Fruit fly (Drosophila melanogaster): ENCODE results near the gene eIF2beta.

eIF2beta gene

DNA sequence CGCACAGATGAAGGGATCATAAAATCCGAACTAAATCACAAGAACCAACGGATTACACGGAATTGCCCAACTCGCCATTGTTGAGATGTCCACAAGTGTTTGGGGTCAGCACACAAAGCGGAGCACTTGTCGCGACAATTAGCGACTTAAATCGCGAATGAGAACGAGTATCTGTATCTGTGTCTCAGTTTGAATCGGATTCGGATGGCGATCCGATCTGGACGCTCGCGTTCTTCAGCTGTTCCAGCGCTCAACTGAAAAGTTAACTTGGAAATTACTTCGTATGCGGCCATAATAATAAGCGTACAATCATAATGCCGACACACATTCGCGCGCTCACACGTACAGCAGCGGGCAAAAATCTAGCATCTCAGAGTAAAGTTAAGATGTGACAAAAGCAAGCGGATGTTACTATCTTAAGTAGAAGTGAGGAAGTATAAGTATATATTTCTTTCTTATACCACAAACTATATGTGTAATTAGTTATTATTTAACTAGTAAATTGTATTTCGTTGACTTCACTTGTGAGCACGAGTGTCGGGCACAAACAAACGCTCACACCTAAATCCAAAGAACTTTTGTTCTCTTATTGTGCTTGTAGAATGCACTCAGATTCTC, 36.0 kb downstream of the eIF2beta start, which contains the start of gene CG10660 (continued):
- TF ChIP-seq luna (GFP tag; optimal IDR thresholded peaks at IDR 0.05) (peak; percentile 18), tio (GFP tag; optimal IDR thresholded peaks at IDR 0.05) (peak; percentile 70), CG4424 (GFP tag; optimal IDR thresholded peaks at IDR 0.05) (peak; percentile 80), hb (GFP tag; IDR thresholded peaks at IDR 0.05; ENCODE audit: partially characterized antibody) (no peak), onecut (GFP tag; IDR thresholded peaks at IDR 0.05) (peak; percentile 83), CG3163 (GFP tag; optimal IDR thresholded peaks at IDR 0.05) (peak; percentile 12), CG6272 (GFP tag; IDR thresholded peaks at IDR 0.05) (no peak), CG9215 (GFP tag; IDR thresholded peaks at IDR 0.05) (peak; percentile 46; the same call in 1 of the 2 replicates), ftz-f1 (GFP tag; optimal IDR thresholded peaks at IDR 0.05) (no peak), Xrp1 (GFP tag; IDR thresholded peaks at IDR 0.05) (peak; percentile 91), bcd (GFP tag; optimal IDR thresholded peaks at IDR 0.05) (peak; percentile 89), CG17829 (tag; optimal IDR thresholded peaks at IDR 0.05) (peak; percentile 76), CG8388 (GFP tag; optimal IDR thresholded peaks at IDR 0.05) (peak; percentile 91), tx (GFP tag; optimal IDR thresholded peaks at IDR 0.05) (peak; percentile 39), Abd-B (GFP tag; optimal IDR thresholded peaks at IDR 0.05) (peak; percentile 66), CG12071 (GFP tag; optimal IDR thresholded peaks at IDR 0.05) (peak; percentile 89), Bgb (GFP tag; IDR thresholded peaks at IDR 0.05; ENCODE audit: partially characterized antibody) (no peak), Stat92E (GFP tag; optimal IDR thresholded peaks at IDR 0.05) (peak in 1 of 3 experiments; percentile 52), CTCF (GFP tag; optimal IDR thresholded peaks at IDR 0.05) (peak; percentile 41), CG2875 (GFP tag; optimal IDR thresholded peaks at IDR 0.05) (peak; percentile 87), CG13123 (GFP tag; optimal IDR thresholded peaks at IDR 0.05) (peak; percentile 27), MTF-1 (GFP tag; optimal IDR thresholded peaks at IDR 0.05; ENCODE audit: borderline replicate concordance) (peak; percentile 77), phol (tag; optimal IDR thresholded peaks at IDR 0.05) (peak; percentile 86), CG8359 (GFP tag; optimal IDR thresholded peaks at IDR 0.05; ENCODE audit: borderline replicate concordance) (peak; percentile 73), dati (GFP tag; IDR thresholded peaks at IDR 0.05) (peak; percentile 50; the same call in 1 of the 2 replicates), org-1 (GFP tag; optimal IDR thresholded peaks at IDR 0.05) (peak; percentile 85), CG7963 (GFP tag; IDR thresholded peaks at IDR 0.05; ENCODE audit: partially characterized antibody) (no peak), gcm2 (GFP tag; optimal IDR thresholded peaks at IDR 0.05) (peak; percentile 69), CG5245 (GFP tag; optimal IDR thresholded peaks at IDR 0.05) (peak; percentile 90), sug (tag; optimal IDR thresholded peaks at IDR 0.05) (peak; percentile 67), CG31441 (GFP tag; IDR thresholded peaks at IDR 0.05) (peak; percentile 93), kay (GFP tag; optimal IDR thresholded peaks at IDR 0.05) (peak; percentile 67), Gug (GFP tag; IDR thresholded peaks at IDR 0.05) (peak; percentile 63; the same call in 2 of the 4 replicates), Sry-δ (GFP tag; optimal IDR thresholded peaks at IDR 0.05) (peak; percentile 8), CG10565 (GFP tag; optimal IDR thresholded peaks at IDR 0.05) (peak; percentile 50), pfk (GFP tag; optimal IDR thresholded peaks at IDR 0.05) (no peak), D19A (tag; optimal IDR thresholded peaks at IDR 0.05) (peak; percentile 87), CG6813 (GFP tag; optimal IDR thresholded peaks at IDR 0.05) (peak; percentile 78), CG11560 (tag; IDR thresholded peaks at IDR 0.05) (0 out of 3 replicates have a peak, but pooled peaks have one; percentile 43), ewg (GFP tag; optimal IDR thresholded peaks at IDR 0.05) (peak; percentile 79), CG16813 (GFP tag; IDR thresholded peaks at IDR 0.05; ENCODE audit: partially characterized antibody) (no peak), Sry-β (GFP tag; optimal IDR thresholded peaks at IDR 0.05) (peak; percentile 37), CG7271 (tag; optimal IDR thresholded peaks at IDR 0.05) (peak; percentile 26), chinmo (GFP tag; IDR thresholded peaks at IDR 0.05; ENCODE audit: partially characterized antibody) (no peak), corto (GFP tag; optimal IDR thresholded peaks at IDR 0.05) (peak; percentile 83), ac (GFP tag; optimal IDR thresholded peaks at IDR 0.05) (peak; percentile 34), CG10321 (GFP tag; IDR thresholded peaks at IDR 0.05) (peak; percentile 69; the same call in 1 of the 2 replicates), gsb-n (tag; optimal IDR thresholded peaks at IDR 0.05) (peak; percentile 93), Sox102F (GFP tag; optimal IDR thresholded peaks at IDR 0.05) (peak; percentile 93)
